Worm (Caenorhabditis elegans) whole organism, L4 larva: Measurements from ENCODE around the gene C55B6.4.

Source experiments
- F10B5.3 ChIP-seq: sonication (generic microtip); optimal IDR thresholded peaks from 2 replicates; lab custom pipeline; 2016; ENCODE audit warnings: mild to moderate bottlenecking, missing genetic modification characterization, missing compliant biosample characterization
- aha-1 ChIP-seq: fragments of 150-350 bp; peaks from one replicate; lab custom pipeline; 2014; ENCODE audit warnings: missing biosample characterization, missing genetic modification characterization
- attf-4 ChIP-seq: sonication (generic microtip); optimal IDR thresholded peaks from 3 replicates; lab custom pipeline; 2017; ENCODE audit warnings: missing biosample characterization, missing genetic modification characterization
- ceh-20 ChIP-seq: fragments of 200-800 bp; sonication (Bioruptor generic); IDR thresholded peaks from 2 replicates; pipeline ENCODE4 v1.3.6; 2022; ENCODE audit warnings: missing genetic modification reagents, missing genetic modification characterization, missing compliant biosample characterization
- ceh-28 ChIP-seq: fragments of 150-350 bp; optimal IDR thresholded peaks from 2 replicates; lab custom pipeline; 2014; ENCODE audit warnings: missing biosample characterization, missing genetic modification reagents, missing genetic modification characterization
- ceh-82 ChIP-seq: sonication (generic microtip); optimal IDR thresholded peaks from 2 replicates; lab custom pipeline; 2017; ENCODE audit warnings: missing biosample characterization, missing genetic modification characterization
- cey-2 ChIP-seq: sonication (generic microtip); optimal IDR thresholded peaks from 3 replicates; lab custom pipeline; 2017; ENCODE audit warnings: missing genetic modification characterization, mild to moderate bottlenecking, missing compliant biosample characterization, antibody characterized with exemption, borderline replicate concordance; ENCODE audit not compliant: insufficient read depth
- daf-16 ChIP-seq, 3 experiments: sonication (generic microtip); optimal IDR thresholded peaks; 2 replicates each; lab custom pipeline; 2016 to 2017; ENCODE audit warnings: missing genetic modification characterization in 3 of 3, missing genetic modification reagents in 3 of 3, mild to moderate bottlenecking in 2 of 3, missing compliant biosample characterization in 2 of 3, missing biosample characterization in 1 of 3, moderate library complexity in 1 of 3
- dmd-6 ChIP-seq: fragments of 200-800 bp; sonication (Bioruptor generic); IDR thresholded peaks from 2 replicates; pipeline ENCODE4 v1.3.6; 2022; ENCODE audit warnings: missing genetic modification reagents, missing genetic modification characterization, missing compliant biosample characterization
- dpl-1 ChIP-seq: fragments of 150-350 bp; optimal IDR thresholded peaks from 2 replicates; lab custom pipeline; 2014; ENCODE audit warnings: missing biosample characterization, missing genetic modification reagents, missing genetic modification characterization
- dve-1 ChIP-seq: sonication (generic microtip); optimal IDR thresholded peaks from 2 replicates; lab custom pipeline; 2017; ENCODE audit warnings: antibody characterized with exemption, mild to moderate bottlenecking, missing genetic modification characterization, missing compliant biosample characterization; ENCODE audit not compliant: insufficient read depth
- hlh-30 ChIP-seq: sonication (generic microtip); optimal IDR thresholded peaks from 2 replicates; lab custom pipeline; 2017; ENCODE audit warnings: antibody characterized with exemption, mild to moderate bottlenecking, missing genetic modification characterization, missing compliant biosample characterization; ENCODE audit not compliant: insufficient read depth
- hmg-1.1 ChIP-seq: fragments of 200-800 bp; sonication (Bioruptor generic); IDR thresholded peaks from 2 replicates; pipeline ENCODE4 v1.3.6; 2022; ENCODE audit warnings: missing genetic modification reagents, missing genetic modification characterization, missing compliant biosample characterization
- lim-7 ChIP-seq: fragments of 200-800 bp; sonication (Bioruptor generic); IDR thresholded peaks from 2 replicates; pipeline ENCODE4 v1.3.6; 2022; ENCODE audit warnings: missing genetic modification characterization, missing compliant biosample characterization
- lin-29 ChIP-seq: fragments of 200-800 bp; sonication (Bioruptor generic); IDR thresholded peaks from 2 replicates; pipeline ENCODE4 v1.3.6; 2022; ENCODE audit warnings: missing genetic modification reagents, missing genetic modification characterization, missing compliant biosample characterization
- madf-5 ChIP-seq, 2 experiments: fragments of 200-800 bp; sonication (Bioruptor generic); IDR thresholded peaks; 2 replicates each; pipeline ENCODE4 v1.3.6; 2022; ENCODE audit warnings: missing compliant biosample characterization in 2 of 2, missing genetic modification characterization in 2 of 2
- mdl-1 ChIP-seq, 2 experiments: fragments of 150-350 bp in 1 of 2; sonication (generic microtip) in 1 of 2; optimal IDR thresholded peaks; 2 replicates each; lab custom pipeline; 2014 to 2017; ENCODE audit warnings: missing biosample characterization in 2 of 2, missing genetic modification characterization in 2 of 2
- nhr-10 ChIP-seq: fragments of 150-350 bp; optimal IDR thresholded peaks from 2 replicates; lab custom pipeline; 2014; ENCODE audit warnings: missing biosample characterization, missing genetic modification characterization
- nhr-111 ChIP-seq: fragments of 200-800 bp; sonication (Bioruptor generic); optimal IDR thresholded peaks from 2 replicates; lab custom pipeline; 2018; ENCODE audit warnings: mild to moderate bottlenecking, missing genetic modification characterization, missing compliant biosample characterization
- nhr-237 ChIP-seq: sonication (generic microtip); optimal IDR thresholded peaks from 2 replicates; lab custom pipeline; 2017; ENCODE audit warnings: missing biosample characterization, missing genetic modification characterization
- nhr-28 ChIP-seq: fragments of 150-350 bp; optimal IDR thresholded peaks from 2 replicates; lab custom pipeline; 2014; ENCODE audit warnings: missing biosample characterization, missing genetic modification characterization
- nhr-48 ChIP-seq: sonication (generic microtip); optimal IDR thresholded peaks from 2 replicates; lab custom pipeline; 2016; ENCODE audit warnings: mild to moderate bottlenecking, missing genetic modification characterization, missing compliant biosample characterization
- pqm-1 ChIP-seq: sonication (generic microtip); optimal IDR thresholded peaks from 2 replicates; lab custom pipeline; 2017; ENCODE audit warnings: missing biosample characterization, missing genetic modification characterization
- rbr-2 ChIP-seq: sonication (generic microtip); optimal IDR thresholded peaks from 2 replicates; lab custom pipeline; 2016; ENCODE audit warnings: missing genotype, missing genetic modification characterization, missing compliant biosample characterization
- sdz-12 ChIP-seq: fragments of 200-800 bp; sonication (Bioruptor generic); optimal IDR thresholded peaks from 2 replicates; lab custom pipeline; 2018; ENCODE audit warnings: mild to moderate bottlenecking, missing genetic modification characterization, missing compliant biosample characterization
- set-16 ChIP-seq: fragments of 200-800 bp; sonication (Bioruptor generic); IDR thresholded peaks from 2 replicates; pipeline ENCODE4 v1.3.6; 2022; ENCODE audit warnings: missing genetic modification reagents, missing genetic modification characterization, missing compliant biosample characterization
- skn-1 ChIP-seq: fragments of 150-350 bp; optimal IDR thresholded peaks from 2 replicates; lab custom pipeline; 2014; ENCODE audit warnings: missing biosample characterization, missing genetic modification characterization
- snpc-1.2 ChIP-seq: fragments of 200-800 bp; sonication (Bioruptor generic); IDR thresholded peaks from 2 replicates; pipeline ENCODE4 v1.3.6; 2022; ENCODE audit warnings: missing genetic modification reagents, missing genetic modification characterization, missing compliant biosample characterization
- tag-97 ChIP-seq: fragments of 200-800 bp; sonication (Bioruptor generic); IDR thresholded peaks from 2 replicates; pipeline ENCODE4 v1.3.6; 2022; ENCODE audit warnings: missing genetic modification characterization, missing compliant biosample characterization
- unc-62 ChIP-seq, 3 experiments: fragments of 150-350 bp in 1 of 3; sonication (generic microtip); optimal IDR thresholded peaks in 2 of 3; peaks in 1 of 3; 1 replicate in 1 of 3; 2 replicates in 2 of 3; lab custom pipeline; 2014 to 2017; ENCODE audit warnings: missing biosample characterization in 3 of 3, missing genetic modification characterization in 3 of 3, missing genetic modification reagents in 3 of 3, missing genotype in 1 of 3
- ztf-11 ChIP-seq: fragments of 150-350 bp; optimal IDR thresholded peaks from 2 replicates; lab custom pipeline; 2014; ENCODE audit warnings: missing biosample characterization, missing genetic modification characterization

The C55B6.4 gene

ce11 chrX:7149670-7150069 is 37.8 kb downstream of the C55B6.4 start:
- no peak for TF ChIP-seq ceh-20 (GFP tag; lab: Robert Waterston, UW)
- peak in 1 of 2 experiments; percentile 87 for TF ChIP-seq unc-62 (GFP tag; optimal IDR thresholded peaks at IDR 0.05 in 1 of 2; lab: Kevin White, UChicago)
- TF ChIP-seq unc-62 (tag; optimal IDR thresholded peaks at IDR 0.05; lab: Kevin White, UChicago) = no peak
- TF ChIP-seq, all 104 proteins: peak for 1

- TF ChIP-seq mdl-1 (tag; optimal IDR thresholded peaks at IDR 0.05; lab: Kevin White, UChicago) (no peak), dve-1 (tag; lab: Kevin White, UChicago) (peak; percentile 39), hlh-30 (tag; lab: Kevin White, UChicago) (peak; percentile 46), nhr-48 (tag; lab: Kevin White, UChicago) (no peak), nhr-28 (tag; lab: Kevin White, UChicago) (peak; percentile 92)
Observed at ce11 chrX:7143515-7143914, 44.0 kb downstream of the C55B6.4 start, which contains the start of gene alh-10. Gene alh-10 (minus strand): TSS chrX:7143641.

- TF ChIP-seq skn-1 (tag; lab: Kevin White, UChicago) (no peak), lim-7 (GFP tag; lab: Robert Waterston, UW) (no peak), tag-97 (GFP tag; lab: Robert Waterston, UW) (no peak), aha-1 (no peak), rbr-2 (no peak), unc-62 (GFP tag; optimal IDR thresholded peaks at IDR 0.05 in 1 of 2; lab: Kevin White, UChicago) (peak in 1 of 2 experiments; percentile 95), unc-62 (tag; optimal IDR thresholded peaks at IDR 0.05; lab: Kevin White, UChicago) (no peak)
Observed at ce11 chrX:7140682-7141254, 46.7 kb downstream of the C55B6.4 start.

- TF ChIP-seq ceh-82 (no peak), hmg-1.1 (GFP tag; lab: Robert Waterston, UW) (no peak), nhr-237 (no peak), pqm-1 (tag; lab: Kevin White, UChicago) (peak; percentile 40), set-16 (GFP tag; lab: Robert Waterston, UW) (no peak), dmd-6 (GFP tag; lab: Robert Waterston, UW) (peak; percentile 31; the same call in 1 of the 2 replicates), aha-1 (no peak), madf-5 (GFP tag; IDR thresholded peaks at IDR 0.05; lab: Robert Waterston, UW) (no peak), sdz-12 (GFP tag; lab: Kevin White, UChicago) (no peak), nhr-111 (GFP tag; lab: Kevin White, UChicago) (no peak), ztf-11 (tag; lab: Kevin White, UChicago) (no peak), mdl-1 (tag; optimal IDR thresholded peaks at IDR 0.05; lab: Kevin White, UChicago) (no peak), F10B5.3 (tag; lab: Kevin White, UChicago) (no peak), cey-2 (no peak), nhr-28 (tag; lab: Kevin White, UChicago) (peak; percentile 21), daf-16 (GFP tag; optimal IDR thresholded peaks at IDR 0.05; lab: Kevin White, UChicago) (no peak), daf-16 (tag; optimal IDR thresholded peaks at IDR 0.05; lab: Kevin White, UChicago) (peak; percentile 29), nhr-10 (tag; lab: Kevin White, UChicago) (no peak), ceh-28 (tag; lab: Kevin White, UChicago) (no peak), snpc-1.2 (no peak), dpl-1 (GFP tag; lab: Kevin White, UChicago) (no peak), attf-4 (tag; lab: Kevin White, UChicago) (no peak), dve-1 (tag; lab: Kevin White, UChicago) (peak; percentile 27), lin-29 (GFP tag; lab: Robert Waterston, UW) (no peak)
Observed at ce11 chrX:7139614-7140013, 47.9 kb downstream of the C55B6.4 start, which contains the start of gene clec-86. Gene clec-86 (plus strand): TSS chrX:7139875.
